Fruit fly (Drosophila melanogaster) whole organism, embryonic: Measurements from ENCODE around the gene Hou.

Experiments
- BEAF-32 ChIP-seq: fragments of 200-800 bp; sonication (Bioruptor generic); optimal IDR thresholded peaks from 3 replicates; lab custom pipeline; 2017; ENCODE audit warnings: missing biosample characterization, missing genetic modification characterization, mild to moderate bottlenecking, moderate library complexity, missing genetic modification reagents
- CG11723 ChIP-seq: fragments of 200-800 bp; sonication (Bioruptor generic); optimal IDR thresholded peaks from 2 replicates; lab custom pipeline; 2017; ENCODE audit warnings: missing biosample characterization, mild to moderate bottlenecking, missing genetic modification characterization
- CG13123 ChIP-seq: fragments of 200-800 bp; sonication (Bioruptor generic); optimal IDR thresholded peaks from 2 replicates; lab custom pipeline; 2016; ENCODE audit warnings: missing biosample characterization, missing genetic modification characterization
- CG14965 ChIP-seq: fragments of 200-800 bp; sonication (Bioruptor generic); optimal IDR thresholded peaks from 2 replicates; lab custom pipeline; 2016; ENCODE audit warnings: missing biosample characterization, missing genetic modification characterization, borderline replicate concordance
- CG15073 ChIP-seq: fragments of 200-800 bp; sonication (Bioruptor generic); optimal IDR thresholded peaks from 2 replicates; lab custom pipeline; 2016; ENCODE audit warnings: missing biosample characterization, missing genetic modification characterization
- CG15269 ChIP-seq: fragments of 200-800 bp; sonication (Bioruptor generic); optimal IDR thresholded peaks from 2 replicates; lab custom pipeline; 2018; ENCODE audit warnings: missing biosample characterization, mild to moderate bottlenecking, missing genetic modification characterization, moderate library complexity
- CG16813 ChIP-seq: fragments of 200-800 bp; sonication (Bioruptor generic); IDR thresholded peaks from 3 replicates; pipeline ENCODE4 v1.3.6; 2022; ENCODE audit warnings: missing biosample characterization, missing genetic modification characterization; ENCODE audit not compliant: partially characterized antibody
- CG18011 ChIP-seq: fragments of 200-800 bp; sonication (Bioruptor generic); optimal IDR thresholded peaks from 2 replicates; lab custom pipeline; 2017; ENCODE audit warnings: missing biosample characterization, missing genetic modification characterization, mild to moderate bottlenecking, moderate library complexity, missing genotype
- CG30020 ChIP-seq: fragments of 200-800 bp; optimal IDR thresholded peaks from 2 replicates; lab custom pipeline; 2019; ENCODE audit warnings: missing biosample characterization, mild to moderate bottlenecking, missing genetic modification characterization, moderate library complexity
- CG4282 ChIP-seq: fragments of 200-800 bp; sonication (Bioruptor generic); optimal IDR thresholded peaks from 2 replicates; lab custom pipeline; 2016; ENCODE audit warnings: missing biosample characterization, missing genetic modification characterization
- CG5953 ChIP-seq: fragments of 200-800 bp; sonication (Bioruptor generic); IDR thresholded peaks from 2 replicates; pipeline ENCODE4 v1.3.6; 2022; ENCODE audit warnings: missing biosample characterization, missing genetic modification characterization
- CG7357 ChIP-seq: fragments of 200-800 bp; sonication (Bioruptor generic); IDR thresholded peaks from 3 replicates; pipeline ENCODE4 v1.3.6; 2022; ENCODE audit warnings: missing biosample characterization, missing genetic modification characterization
- CG7786 ChIP-seq: fragments of 200-800 bp; sonication (Bioruptor generic); optimal IDR thresholded peaks from 2 replicates; lab custom pipeline; 2016; ENCODE audit warnings: missing biosample characterization, missing genetic modification characterization
- CG9609 ChIP-seq: fragments of 200-800 bp; sonication (Bioruptor generic); optimal IDR thresholded peaks from 3 replicates; lab custom pipeline; 2016; ENCODE audit warnings: missing biosample characterization, missing genetic modification characterization
- CG9817 ChIP-seq: fragments of 200-800 bp; sonication (Bioruptor generic); optimal IDR thresholded peaks from 2 replicates; lab custom pipeline; 2018; ENCODE audit warnings: missing biosample characterization, mild to moderate bottlenecking, missing genetic modification characterization, moderate library complexity
- Eip74EF ChIP-seq, 2 experiments: fragments of 200-800 bp in 1 of 2; fragments of >200 bp in 1 of 2; sonication (Bioruptor generic) in 1 of 2; optimal IDR thresholded peaks; 2 replicates each; lab custom pipeline; 2017 to 2019; ENCODE audit warnings: missing biosample characterization in 2 of 2, missing genetic modification characterization in 2 of 2, mild to moderate bottlenecking in 1 of 2, moderate library complexity in 1 of 2
- HLH54F ChIP-seq: fragments of 200-800 bp; sonication (Bioruptor generic); optimal IDR thresholded peaks from 3 replicates; lab custom pipeline; 2016; ENCODE audit warnings: missing biosample characterization, missing genetic modification characterization
- HmgD ChIP-seq: fragments of 200-800 bp; sonication (Bioruptor generic); optimal IDR thresholded peaks from 3 replicates; lab custom pipeline; 2016; ENCODE audit warnings: missing biosample characterization, missing genetic modification characterization
- HmgZ ChIP-seq: fragments of 200-800 bp; sonication (Bioruptor generic); optimal IDR thresholded peaks from 2 replicates; lab custom pipeline; 2018; ENCODE audit warnings: missing biosample characterization, mild to moderate bottlenecking, missing genetic modification characterization
- Hr3 ChIP-seq: fragments of 200-800 bp; sonication (Bioruptor generic); optimal IDR thresholded peaks from 3 replicates; lab custom pipeline; 2016; ENCODE audit warnings: missing biosample characterization, missing genetic modification characterization
- Hr78 ChIP-seq, 2 experiments: fragments of 200-800 bp in 1 of 2; fragments of >200 bp in 1 of 2; sonication (Bioruptor generic) in 1 of 2; optimal IDR thresholded peaks; 2 replicates each; lab custom pipeline; 2017 to 2019; ENCODE audit warnings: missing biosample characterization in 2 of 2, missing genetic modification characterization in 2 of 2, mild to moderate bottlenecking in 1 of 2, moderate library complexity in 1 of 2
- Jarid2 ChIP-seq: fragments of 200-800 bp; sonication (Bioruptor generic); optimal IDR thresholded peaks from 3 replicates; lab custom pipeline; 2017; ENCODE audit warnings: mild to moderate bottlenecking, missing biosample characterization, missing genetic modification reagents, missing genetic modification characterization
- Lhr ChIP-seq: fragments of 200-800 bp; sonication (Bioruptor generic); optimal IDR thresholded peaks from 3 replicates; lab custom pipeline; 2017; ENCODE audit warnings: mild to moderate bottlenecking, missing biosample characterization, missing genetic modification reagents, missing genetic modification characterization
- Meics ChIP-seq: fragments of 200-800 bp; sonication (Bioruptor generic); optimal IDR thresholded peaks from 2 replicates; lab custom pipeline; 2017; ENCODE audit warnings: missing biosample characterization, mild to moderate bottlenecking, missing genetic modification characterization
- Pdp1 ChIP-seq, 2 experiments: fragments of 200-800 bp; sonication (Bioruptor generic); optimal IDR thresholded peaks; 3 replicates each; lab custom pipeline; 2016; ENCODE audit warnings: missing biosample characterization in 2 of 2, missing genetic modification characterization in 2 of 2, mild to moderate bottlenecking in 1 of 2, moderate library complexity in 1 of 2
- Rx ChIP-seq: fragments of 200-800 bp; sonication (Bioruptor generic); IDR thresholded peaks from 2 replicates; pipeline ENCODE4 v1.3.6; 2022; ENCODE audit warnings: missing biosample characterization, missing genetic modification characterization
- Sin3A ChIP-seq: fragments of >200 bp; optimal IDR thresholded peaks from 2 replicates; lab custom pipeline; 2018
- Xrp1 ChIP-seq: fragments of 200-800 bp; sonication (Bioruptor generic); IDR thresholded peaks from 2 replicates; pipeline ENCODE4 v1.3.6; 2022; ENCODE audit warnings: missing biosample characterization, missing genetic modification characterization
- ab ChIP-seq: fragments of 200-800 bp; sonication (Bioruptor generic); optimal IDR thresholded peaks from 2 replicates; lab custom pipeline; 2016; ENCODE audit warnings: missing biosample characterization, missing genetic modification characterization
- az2 ChIP-seq: fragments of 200-800 bp; sonication (Bioruptor generic); optimal IDR thresholded peaks from 3 replicates; lab custom pipeline; 2016; ENCODE audit warnings: missing biosample characterization, missing genetic modification characterization
- bab2 ChIP-seq: fragments of 200-800 bp; sonication (Bioruptor generic); optimal IDR thresholded peaks from 2 replicates; lab custom pipeline; 2016; ENCODE audit warnings: missing biosample characterization, missing genetic modification characterization
- bowl ChIP-seq: fragments of 200-800 bp; sonication (Bioruptor generic); IDR thresholded peaks from 2 replicates; pipeline ENCODE4 v1.3.6; 2022; ENCODE audit warnings: missing biosample characterization, missing genetic modification characterization
- br ChIP-seq: fragments of >200 bp; optimal IDR thresholded peaks from 2 replicates; lab custom pipeline; 2017
- cas ChIP-seq: fragments of 200-800 bp; sonication (Bioruptor generic); IDR thresholded peaks from 2 replicates; pipeline ENCODE4 v1.3.6; 2022; ENCODE audit warnings: missing biosample characterization, missing genetic modification characterization
- caup ChIP-seq: fragments of 200-800 bp; sonication (Bioruptor generic); optimal IDR thresholded peaks from 3 replicates; lab custom pipeline; 2017; ENCODE audit warnings: missing biosample characterization, mild to moderate bottlenecking, missing genetic modification characterization, moderate library complexity; ENCODE audit not compliant: severe bottlenecking
- chinmo ChIP-seq: fragments of 200-800 bp; sonication (Bioruptor generic); IDR thresholded peaks from 4 replicates; pipeline ENCODE4 v1.3.6; 2022; ENCODE audit warnings: missing biosample characterization, missing genetic modification characterization; ENCODE audit not compliant: partially characterized antibody
- dimm ChIP-seq: fragments of 200-800 bp; sonication (Bioruptor generic); IDR thresholded peaks from 2 replicates; pipeline ENCODE4 v1.3.6; 2022; ENCODE audit warnings: missing biosample characterization, missing genetic modification characterization
- disco-r ChIP-seq: fragments of 200-800 bp; sonication (Bioruptor generic); optimal IDR thresholded peaks from 2 replicates; lab custom pipeline; 2016; ENCODE audit warnings: missing biosample characterization, missing genetic modification characterization
- hkb ChIP-seq, 2 experiments: fragments of 200-800 bp in 1 of 2; fragments of >200 bp in 1 of 2; sonication (Bioruptor generic) in 1 of 2; IDR thresholded peaks in 1 of 2; optimal IDR thresholded peaks in 1 of 2; 2 replicates each; pipeline versions ENCODE4 v1.3.6 to Lab custom; 2017 to 2022; ENCODE audit warnings: missing biosample characterization in 1 of 2, missing genetic modification characterization in 1 of 2
- jigr1 ChIP-seq: fragments of 200-800 bp; sonication (Bioruptor generic); IDR thresholded peaks from 3 replicates; pipeline ENCODE4 v1.3.6; 2022; ENCODE audit warnings: missing biosample characterization, missing genetic modification characterization
- lilli ChIP-seq: fragments of 200-800 bp; sonication (Bioruptor generic); optimal IDR thresholded peaks from 3 replicates; lab custom pipeline; 2016; ENCODE audit warnings: missing biosample characterization, missing genetic modification characterization
- lola ChIP-seq, 3 experiments: fragments of >200 bp in 2 of 3; fragments of 200-800 bp in 1 of 3; sonication (Bioruptor generic) in 1 of 3; optimal IDR thresholded peaks; 2 replicates each; lab custom pipeline; 2017 to 2019; ENCODE audit warnings: missing biosample characterization in 3 of 3, missing genetic modification characterization in 3 of 3, mild to moderate bottlenecking in 1 of 3, moderate library complexity in 1 of 3
- otp ChIP-seq: fragments of 200-800 bp; sonication (Bioruptor generic); IDR thresholded peaks from 3 replicates; pipeline ENCODE4, ENCODE4 v1.3.6; 2022; ENCODE audit warnings: missing biosample characterization, missing genetic modification characterization
- repo ChIP-seq: fragments of 200-800 bp; sonication (Bioruptor generic); optimal IDR thresholded peaks from 2 replicates; lab custom pipeline; 2016; ENCODE audit warnings: missing biosample characterization, missing genetic modification characterization
- sim ChIP-seq: fragments of 200-800 bp; sonication (Bioruptor generic); IDR thresholded peaks from 2 replicates; pipeline ENCODE4 v1.3.6; 2022; ENCODE audit warnings: missing biosample characterization, missing genetic modification characterization
- sob ChIP-seq: fragments of 200-800 bp; sonication (Bioruptor generic); IDR thresholded peaks from 2 replicates; pipeline ENCODE4 v1.3.6; 2022; ENCODE audit warnings: missing biosample characterization, missing genetic modification characterization
- sqz ChIP-seq: fragments of 200-800 bp; sonication (Bioruptor generic); optimal IDR thresholded peaks from 3 replicates; lab custom pipeline; 2018; ENCODE audit warnings: missing biosample characterization, mild to moderate bottlenecking, missing genetic modification characterization
- stwl ChIP-seq: fragments of 200-800 bp; sonication (Bioruptor generic); optimal IDR thresholded peaks from 3 replicates; lab custom pipeline; 2018; ENCODE audit warnings: missing biosample characterization, mild to moderate bottlenecking, missing genetic modification characterization, moderate library complexity
- tna ChIP-seq: fragments of 200-800 bp; sonication (Bioruptor generic); IDR thresholded peaks from 2 replicates; pipeline ENCODE4 v1.3.6; 2022; ENCODE audit warnings: missing biosample characterization, missing genetic modification characterization; ENCODE audit not compliant: partially characterized antibody
- zen ChIP-seq: fragments of 200-800 bp; sonication (Bioruptor generic); optimal IDR thresholded peaks from 3 replicates; lab custom pipeline; 2018; ENCODE audit warnings: missing biosample characterization, mild to moderate bottlenecking, missing genetic modification characterization, moderate library complexity

Gene Hou

dm6 chrX:18635118-18635552, 15.1 kb downstream of the Hou start (continued):
- no peak for TF ChIP-seq dimm (GFP tag; lab: Robert Waterston, UW)
- no peak for TF ChIP-seq br
- TF ChIP-seq Sin3A (lab: Kevin White, UChicago) = no peak
- TF ChIP-seq Lhr = peak; percentile 61
- no peak for TF ChIP-seq ab
- no peak for TF ChIP-seq CG13123 (GFP tag; lab: Kevin White, UChicago)
- peak; percentile 98 for TF ChIP-seq CG15073 (GFP tag; lab: Kevin White, UChicago)
- no peak for TF ChIP-seq bowl (GFP tag; lab: Robert Waterston, UW)
- TF ChIP-seq BEAF-32 (GFP tag; lab: Kevin White, UChicago) = peak; percentile 77
- TF ChIP-seq lola (GFP tag; optimal IDR thresholded peaks at IDR 0.05; lab: Kevin White, UChicago) = no peak
- 0 out of 2 replicates have a peak, but pooled peaks have one; percentile 35 for TF ChIP-seq sob (GFP tag; lab: Robert Waterston, UW)
- TF ChIP-seq CG15269 (tag; lab: Kevin White, UChicago) = peak; percentile 18
- peak; percentile 50 for TF ChIP-seq HmgD (GFP tag; lab: Kevin White, UChicago)
- TF ChIP-seq tna (GFP tag; lab: Robert Waterston, UW) = no peak
- 0 out of 3 replicates have a peak, but pooled peaks have one; percentile 12 for TF ChIP-seq otp (GFP tag; lab: Robert Waterston, UW)
- no peak for TF ChIP-seq CG18011 (GFP tag; lab: Kevin White, UChicago)
- TF ChIP-seq CG7786 = no peak
- TF ChIP-seq HmgZ (tag; lab: Kevin White, UChicago) = peak; percentile 65
- peak; percentile 71 for TF ChIP-seq sqz (GFP tag; lab: Kevin White, UChicago)
- TF ChIP-seq Eip74EF (GFP tag; optimal IDR thresholded peaks at IDR 0.05; lab: Kevin White, UChicago) = no peak
- TF ChIP-seq CG9609 = peak; percentile 12
- no peak for TF ChIP-seq CG30020 (tag; lab: Kevin White, UChicago)
- TF ChIP-seq Rx (GFP tag; lab: Robert Waterston, UW) = no peak
- TF ChIP-seq disco-r (GFP tag; lab: Kevin White, UChicago) = no peak
- TF ChIP-seq Pdp1 (GFP tag; optimal IDR thresholded peaks at IDR 0.05; lab: Kevin White, UChicago) = peak; percentile 35 to 53
- no peak for TF ChIP-seq cas (GFP tag; lab: Robert Waterston, UW)
- TF ChIP-seq CG11723 = no peak
- TF ChIP-seq repo = no peak
- TF ChIP-seq hkb (optimal IDR thresholded peaks at IDR 0.05; lab: Kevin White, UChicago) = no peak
- no peak for TF ChIP-seq hkb (GFP tag; IDR thresholded peaks at IDR 0.05; lab: Robert Waterston, UW)
- TF ChIP-seq CG14965 = no peak
- TF ChIP-seq jigr1 (GFP tag; lab: Robert Waterston, UW) = no peak
- no peak for TF ChIP-seq sim (GFP tag; lab: Robert Waterston, UW)
- peak; percentile 25 for TF ChIP-seq bab2 (GFP tag; lab: Kevin White, UChicago)
- TF ChIP-seq zen (tag; lab: Kevin White, UChicago) = no peak
- no peak for TF ChIP-seq CG7357 (GFP tag; lab: Robert Waterston, UW)
- peak; percentile 14 for TF ChIP-seq HLH54F (GFP tag; lab: Kevin White, UChicago)
- peak; percentile 5 for TF ChIP-seq stwl (tag; lab: Kevin White, UChicago)
- TF ChIP-seq chinmo (GFP tag; lab: Robert Waterston, UW) = peak; percentile 5; the same call in 1 of the 4 replicates
- TF ChIP-seq CG9817 (tag; lab: Kevin White, UChicago) = peak; percentile 55
- no peak for TF ChIP-seq Xrp1 (GFP tag; lab: Robert Waterston, UW)
- TF ChIP-seq Jarid2 (GFP tag; lab: Kevin White, UChicago) = no peak
- peak; percentile 47 for TF ChIP-seq lilli
- TF ChIP-seq CG5953 (GFP tag; lab: Robert Waterston, UW) = no peak
- peak; percentile 61; the same call in 2 of the 3 replicates for TF ChIP-seq CG16813 (GFP tag; lab: Robert Waterston, UW)
- TF ChIP-seq CG4282 (GFP tag; lab: Kevin White, UChicago) = no peak
- no peak for TF ChIP-seq Hr78 (GFP tag; optimal IDR thresholded peaks at IDR 0.05; lab: Kevin White, UChicago)
- TF ChIP-seq az2 = peak; percentile 39
- peak; percentile 17 for TF ChIP-seq Hr3 (GFP tag; lab: Kevin White, UChicago)
- TF ChIP-seq Meics (GFP tag; lab: Kevin White, UChicago) = peak; percentile 18
- peak; percentile 36 for TF ChIP-seq caup (GFP tag; lab: Kevin White, UChicago)
